Worm (Caenorhabditis elegans): Measurements from ENCODE around the gene gnrr-5.

DNA sequence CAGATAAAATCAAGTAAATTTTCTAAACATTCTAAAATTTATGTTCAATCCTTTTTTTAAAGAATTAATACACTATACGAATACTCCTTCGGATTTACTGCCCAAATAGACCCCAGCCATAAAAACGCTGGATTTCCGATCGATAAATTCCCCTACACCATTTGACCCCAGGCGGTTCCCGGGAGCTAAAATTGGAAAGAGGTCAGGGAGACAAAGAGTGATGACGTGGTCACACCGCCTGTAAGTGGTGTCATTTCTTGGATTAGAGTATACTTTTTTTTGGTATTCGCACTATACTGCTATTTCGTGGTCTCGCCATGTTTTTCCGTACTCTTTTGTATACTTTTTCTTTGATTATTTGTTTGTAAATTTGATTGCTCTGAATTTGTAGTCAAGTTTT is 33.4 kb upstream of the gnrr-5 start:
- no peak for TF ChIP-seq unc-39 (tag; optimal IDR thresholded peaks at IDR 0.05)
- TF ChIP-seq unc-62 (GFP tag; optimal IDR thresholded peaks at IDR 0.05) = no peak
- no peak for TF ChIP-seq snpc-4 (tag; optimal IDR thresholded peaks at IDR 0.05)

Measured in whole organism, mixed stage, embryonic.